Fruit fly (Drosophila melanogaster): ENCODE results near the gene dnd.

dm6 chr3R:21935191-21935590 lies 48.0 kb upstream of the dnd start:
- TF ChIP-seq CG6272 (GFP tag; IDR thresholded peaks at IDR 0.05) (no peak), CG31224 (GFP tag; IDR thresholded peaks at IDR 0.05) (no peak), CG9437 (GFP tag; optimal IDR thresholded peaks at IDR 0.05) (no peak), CG18262 (tag; optimal IDR thresholded peaks at IDR 0.05) (no peak), CG17359 (tag; optimal IDR thresholded peaks at IDR 0.05) (no peak), mam (GFP tag; optimal IDR thresholded peaks at IDR 0.05) (no peak), ase (GFP tag; IDR thresholded peaks at IDR 0.05) (no peak), sc (optimal IDR thresholded peaks at IDR 0.05) (no peak), sc (GFP tag; optimal IDR thresholded peaks at IDR 0.05) (no peak), so (GFP tag; IDR thresholded peaks at IDR 0.05) (no peak)

Measured in whole organism, embryonic.